Worm (Caenorhabditis elegans) whole organism, L4 larva: ENCODE results near the gene Y71H2AM.12.
A peak's percentile ranks its signal among the peaks of the same experiment; 100 is the strongest.

Experiments used
- egl-27 ChIP-seq: sonication (generic microtip); optimal IDR thresholded peaks from 3 replicates; lab custom pipeline; 2017; ENCODE audit warnings: missing biosample characterization, missing genetic modification reagents, missing genetic modification characterization
- lin-38 ChIP-seq: fragments of 200-800 bp; sonication (Bioruptor generic); IDR thresholded peaks from 2 replicates; pipeline ENCODE4 v1.3.6; 2022; ENCODE audit warnings: missing genetic modification reagents, missing genetic modification characterization, missing compliant biosample characterization

DNA sequence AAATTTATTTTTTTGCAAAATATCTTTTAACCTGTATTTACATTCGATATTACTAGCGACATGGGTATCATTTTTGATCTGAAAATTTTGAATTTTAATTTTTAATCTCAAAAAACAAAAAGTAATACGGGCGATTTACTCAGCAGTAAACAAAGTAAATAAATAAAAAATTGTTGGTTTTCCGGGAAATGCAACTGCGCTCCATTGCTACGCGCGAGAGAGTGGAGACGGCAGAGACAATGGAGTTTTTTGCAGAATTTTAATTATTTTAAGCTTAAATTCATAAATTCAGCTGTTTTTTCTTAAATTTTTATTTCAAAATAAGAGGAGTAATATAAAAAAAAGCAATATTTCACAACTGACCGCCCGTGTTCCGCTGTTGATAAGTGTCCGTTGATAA lies 35.2 kb downstream of the Y71H2AM.12 start, which contains the start of gene slc-30A9:
- TF ChIP-seq lin-38 (GFP tag; lab: Robert Waterston, UW) (peak; percentile 94), egl-27 (tag; lab: Kevin White, UChicago) (no peak)
